Fruit fly (Drosophila melanogaster) whole organism, embryonic: ENCODE results near the gene nAChRbeta1.

Source experiments
- CG10147 ChIP-seq: fragments of 200-800 bp; sonication (Bioruptor generic); optimal IDR thresholded peaks from 2 replicates; lab custom pipeline; 2019; ENCODE audit warnings: missing biosample characterization, mild to moderate bottlenecking, missing genetic modification characterization, moderate library complexity
- CG1024 ChIP-seq: fragments of 200-800 bp; sonication (Bioruptor generic); IDR thresholded peaks from 2 replicates; pipeline ENCODE4 v1.3.6; 2022; ENCODE audit warnings: missing biosample characterization, missing genetic modification characterization
- CG10321 ChIP-seq: fragments of 200-800 bp; sonication (Bioruptor generic); IDR thresholded peaks from 2 replicates; pipeline ENCODE4 v1.3.6; 2022; ENCODE audit warnings: missing biosample characterization, missing genetic modification characterization
- CG10431 ChIP-seq: fragments of 200-800 bp; sonication (Bioruptor generic); optimal IDR thresholded peaks from 3 replicates; lab custom pipeline; 2018; ENCODE audit warnings: missing biosample characterization, mild to moderate bottlenecking, missing genetic modification characterization
- CG12071 ChIP-seq: fragments of 200-800 bp; sonication (Bioruptor generic); optimal IDR thresholded peaks from 3 replicates; lab custom pipeline; 2018; ENCODE audit warnings: missing biosample characterization, mild to moderate bottlenecking, missing genetic modification characterization
- CG13287 ChIP-seq: fragments of 200-800 bp; sonication (Bioruptor generic); IDR thresholded peaks from 2 replicates; pipeline ENCODE4 v1.3.6; 2022; ENCODE audit warnings: missing biosample characterization, missing genetic modification characterization; ENCODE audit not compliant: partially characterized antibody
- CG13624 ChIP-seq: fragments of 200-800 bp; sonication (Bioruptor generic); optimal IDR thresholded peaks from 2 replicates; lab custom pipeline; 2016; ENCODE audit warnings: missing biosample characterization, missing genetic modification characterization
- CG15696 ChIP-seq: fragments of 200-800 bp; sonication (Bioruptor generic); optimal IDR thresholded peaks from 2 replicates; lab custom pipeline; 2019; ENCODE audit warnings: missing biosample characterization, mild to moderate bottlenecking, missing genetic modification characterization, moderate library complexity
- CG18262 ChIP-seq: fragments of 200-800 bp; optimal IDR thresholded peaks from 3 replicates; lab custom pipeline; 2019; ENCODE audit warnings: missing biosample characterization, mild to moderate bottlenecking, missing genetic modification characterization, moderate library complexity
- CG2678 ChIP-seq: fragments of 200-800 bp; sonication (Bioruptor generic); optimal IDR thresholded peaks from 3 replicates; lab custom pipeline; 2019; ENCODE audit warnings: missing biosample characterization, mild to moderate bottlenecking, missing genetic modification characterization, moderate library complexity
- CG30431 ChIP-seq: fragments of 200-800 bp; sonication (Bioruptor generic); optimal IDR thresholded peaks from 2 replicates; lab custom pipeline; 2017; ENCODE audit warnings: missing biosample characterization, missing genetic modification characterization
- CG3065 ChIP-seq: fragments of 200-800 bp; sonication (Bioruptor generic); optimal IDR thresholded peaks from 2 replicates; lab custom pipeline; 2016; ENCODE audit warnings: missing biosample characterization, missing genetic modification characterization
- CG3163 ChIP-seq: fragments of 200-800 bp; sonication (Bioruptor generic); optimal IDR thresholded peaks from 3 replicates; lab custom pipeline; 2016; ENCODE audit warnings: missing biosample characterization, missing genetic modification characterization
- CG4360 ChIP-seq: fragments of 200-800 bp; sonication (Bioruptor generic); IDR thresholded peaks from 2 replicates; pipeline ENCODE4 v1.3.6; 2022; ENCODE audit warnings: missing biosample characterization, missing genetic modification characterization
- CG4617 ChIP-seq: fragments of 200-800 bp; sonication (Bioruptor generic); optimal IDR thresholded peaks from 3 replicates; lab custom pipeline; 2016; ENCODE audit warnings: missing biosample characterization, missing genetic modification characterization, borderline replicate concordance
- CG7987 ChIP-seq: fragments of 200-800 bp; sonication (Bioruptor generic); optimal IDR thresholded peaks from 2 replicates; lab custom pipeline; 2018; ENCODE audit warnings: missing biosample characterization, mild to moderate bottlenecking, missing genetic modification characterization, moderate library complexity
- Dref ChIP-seq: fragments of 200-800 bp; sonication (Bioruptor generic); IDR thresholded peaks from 2 replicates; pipeline ENCODE4 v1.3.6; 2022; ENCODE audit warnings: missing biosample characterization, missing genetic modification characterization
- Ets65A ChIP-seq: fragments of 200-800 bp; sonication (Bioruptor generic); peaks from one replicate; lab custom pipeline; 2016; ENCODE audit warnings: missing biosample characterization, missing genetic modification characterization
- Hr51 ChIP-seq, 2 experiments: fragments of 200-800 bp; sonication (Bioruptor generic); optimal IDR thresholded peaks; 2 replicates in 1 of 2; 3 replicates in 1 of 2; lab custom pipeline; 2016 to 2018; ENCODE audit warnings: missing biosample characterization in 2 of 2, missing genetic modification characterization in 2 of 2, mild to moderate bottlenecking in 1 of 2, moderate library complexity in 1 of 2
- MBD-R2 ChIP-seq: fragments of 200-800 bp; sonication (Bioruptor generic); IDR thresholded peaks from 2 replicates; pipeline ENCODE4 v1.3.6; 2022; ENCODE audit warnings: missing biosample characterization, missing genetic modification characterization
- Mad ChIP-seq: fragments of 200-800 bp; sonication (Bioruptor generic); optimal IDR thresholded peaks from 2 replicates; lab custom pipeline; 2016; ENCODE audit warnings: missing biosample characterization, missing genetic modification characterization
- NC2α ChIP-seq: fragments of 200-800 bp; sonication (Bioruptor generic); optimal IDR thresholded peaks from 2 replicates; lab custom pipeline; 2016; ENCODE audit warnings: missing biosample characterization, missing genetic modification characterization
- Ravus ChIP-seq: fragments of 200-800 bp; sonication (Bioruptor generic); IDR thresholded peaks from 2 replicates; pipeline ENCODE4 v1.3.6; 2022; ENCODE audit warnings: missing biosample characterization, missing genetic modification characterization
- Spps ChIP-seq: fragments of 200-800 bp; sonication (Bioruptor generic); optimal IDR thresholded peaks from 2 replicates; lab custom pipeline; 2018; ENCODE audit warnings: missing biosample characterization, mild to moderate bottlenecking, missing genetic modification characterization
- Sry-β ChIP-seq: fragments of 200-800 bp; sonication (Bioruptor generic); optimal IDR thresholded peaks from 2 replicates; lab custom pipeline; 2018; ENCODE audit warnings: missing biosample characterization, mild to moderate bottlenecking, missing genetic modification characterization, moderate library complexity
- Xrp1 ChIP-seq: fragments of 200-800 bp; sonication (Bioruptor generic); IDR thresholded peaks from 2 replicates; pipeline ENCODE4 v1.3.6; 2022; ENCODE audit warnings: missing biosample characterization, missing genetic modification characterization
- YL-1 ChIP-seq: fragments of 200-800 bp; sonication (Bioruptor generic); optimal IDR thresholded peaks from 3 replicates; lab custom pipeline; 2017; ENCODE audit warnings: missing biosample characterization, mild to moderate bottlenecking, missing genetic modification characterization
- amos ChIP-seq: fragments of 200-800 bp; sonication (Bioruptor generic); IDR thresholded peaks from 2 replicates; pipeline ENCODE4 v1.3.6; 2022; ENCODE audit warnings: missing biosample characterization, missing genetic modification characterization; ENCODE audit not compliant: partially characterized antibody
- bbx ChIP-seq: fragments of 200-800 bp; sonication (Bioruptor generic); IDR thresholded peaks from 2 replicates; pipeline ENCODE4 v1.3.6; 2022; ENCODE audit warnings: missing biosample characterization, missing genetic modification characterization; ENCODE audit not compliant: partially characterized antibody
- bowl ChIP-seq: fragments of 200-800 bp; sonication (Bioruptor generic); IDR thresholded peaks from 2 replicates; pipeline ENCODE4 v1.3.6; 2022; ENCODE audit warnings: missing biosample characterization, missing genetic modification characterization
- chinmo ChIP-seq: fragments of 200-800 bp; sonication (Bioruptor generic); IDR thresholded peaks from 4 replicates; pipeline ENCODE4 v1.3.6; 2022; ENCODE audit warnings: missing biosample characterization, missing genetic modification characterization; ENCODE audit not compliant: partially characterized antibody
- croc ChIP-seq: fragments of 200-800 bp; sonication (Bioruptor generic); conservative IDR thresholded peaks from 3 replicates; pipeline ENCODE4 v1.3.6; 2022; ENCODE audit warnings: missing biosample characterization, missing genetic modification characterization
- crp ChIP-seq, 2 experiments: fragments of 200-800 bp; sonication (Bioruptor generic); optimal IDR thresholded peaks; 2 replicates in 1 of 2; 3 replicates in 1 of 2; lab custom pipeline; 2017; ENCODE audit warnings: missing biosample characterization in 2 of 2, missing genetic modification characterization in 2 of 2, mild to moderate bottlenecking in 1 of 2, moderate library complexity in 1 of 2
- dan ChIP-seq: fragments of 200-800 bp; sonication (Bioruptor generic); IDR thresholded peaks from 2 replicates; pipeline ENCODE4 v1.3.6; 2022; ENCODE audit warnings: missing biosample characterization, missing genetic modification characterization
- fu2 ChIP-seq: fragments of 200-800 bp; sonication (Bioruptor generic); optimal IDR thresholded peaks from 2 replicates; lab custom pipeline; 2016; ENCODE audit warnings: missing biosample characterization, missing genetic modification characterization
- kay ChIP-seq: fragments of 200-800 bp; sonication (Bioruptor generic); optimal IDR thresholded peaks from 2 replicates; lab custom pipeline; 2016; ENCODE audit warnings: missing biosample characterization, missing genetic modification characterization
- mld ChIP-seq: fragments of 200-800 bp; sonication (Bioruptor generic); IDR thresholded peaks from 3 replicates; pipeline ENCODE4 v1.3.6; 2022; ENCODE audit warnings: missing biosample characterization, missing genetic modification characterization; ENCODE audit not compliant: partially characterized antibody
- prd ChIP-seq, 3 experiments: fragments of >200 bp in 2 of 3; fragments of 200-800 bp in 1 of 3; sonication (Bioruptor generic) in 1 of 3; optimal IDR thresholded peaks in 2 of 3; IDR thresholded peaks in 1 of 3; 2 replicates in 2 of 3; 3 replicates in 1 of 3; pipeline versions ENCODE4 v1.3.6 to Lab custom; 2017 to 2022; ENCODE audit warnings: missing biosample characterization in 1 of 3, missing genetic modification characterization in 1 of 3
- pum ChIP-seq: fragments of 200-800 bp; sonication (Bioruptor generic); optimal IDR thresholded peaks from 2 replicates; lab custom pipeline; 2016; ENCODE audit warnings: missing biosample characterization, missing genetic modification characterization
- rib ChIP-seq: fragments of 200-800 bp; sonication (Bioruptor generic); IDR thresholded peaks from 2 replicates; pipeline ENCODE4 v1.3.6; 2022; ENCODE audit warnings: missing biosample characterization, missing genetic modification characterization
- sens ChIP-seq: fragments of 200-800 bp; sonication (Bioruptor generic); peaks from one replicate; lab custom pipeline; 2016; ENCODE audit warnings: missing biosample characterization, missing genetic modification characterization
- sob ChIP-seq: fragments of 200-800 bp; sonication (Bioruptor generic); IDR thresholded peaks from 2 replicates; pipeline ENCODE4 v1.3.6; 2022; ENCODE audit warnings: missing biosample characterization, missing genetic modification characterization
- stc ChIP-seq: fragments of 200-800 bp; sonication (Bioruptor generic); IDR thresholded peaks from 2 replicates; pipeline ENCODE4 v1.3.6; 2022; ENCODE audit warnings: missing biosample characterization, missing genetic modification characterization
- tgo ChIP-seq: fragments of 200-800 bp; sonication (Bioruptor generic); IDR thresholded peaks from 3 replicates; pipeline ENCODE4 v1.3.6; 2022; ENCODE audit warnings: missing biosample characterization, missing genetic modification characterization
- toy ChIP-seq: fragments of 200-800 bp; sonication (Bioruptor generic); IDR thresholded peaks from 2 replicates; pipeline ENCODE4 v1.3.6; 2022; ENCODE audit warnings: missing biosample characterization, missing genetic modification characterization
- vfl ChIP-seq: fragments of 200-800 bp; sonication (Bioruptor generic); optimal IDR thresholded peaks from 2 replicates; lab custom pipeline; 2016; ENCODE audit warnings: missing biosample characterization, missing genetic modification characterization
- zen ChIP-seq: fragments of 200-800 bp; sonication (Bioruptor generic); optimal IDR thresholded peaks from 3 replicates; lab custom pipeline; 2018; ENCODE audit warnings: missing biosample characterization, mild to moderate bottlenecking, missing genetic modification characterization, moderate library complexity
- zf30C ChIP-seq: fragments of 200-800 bp; sonication (Bioruptor generic); optimal IDR thresholded peaks from 3 replicates; lab custom pipeline; 2018; ENCODE audit warnings: missing biosample characterization, mild to moderate bottlenecking, missing genetic modification characterization

Gene nAChRbeta1

DNA sequence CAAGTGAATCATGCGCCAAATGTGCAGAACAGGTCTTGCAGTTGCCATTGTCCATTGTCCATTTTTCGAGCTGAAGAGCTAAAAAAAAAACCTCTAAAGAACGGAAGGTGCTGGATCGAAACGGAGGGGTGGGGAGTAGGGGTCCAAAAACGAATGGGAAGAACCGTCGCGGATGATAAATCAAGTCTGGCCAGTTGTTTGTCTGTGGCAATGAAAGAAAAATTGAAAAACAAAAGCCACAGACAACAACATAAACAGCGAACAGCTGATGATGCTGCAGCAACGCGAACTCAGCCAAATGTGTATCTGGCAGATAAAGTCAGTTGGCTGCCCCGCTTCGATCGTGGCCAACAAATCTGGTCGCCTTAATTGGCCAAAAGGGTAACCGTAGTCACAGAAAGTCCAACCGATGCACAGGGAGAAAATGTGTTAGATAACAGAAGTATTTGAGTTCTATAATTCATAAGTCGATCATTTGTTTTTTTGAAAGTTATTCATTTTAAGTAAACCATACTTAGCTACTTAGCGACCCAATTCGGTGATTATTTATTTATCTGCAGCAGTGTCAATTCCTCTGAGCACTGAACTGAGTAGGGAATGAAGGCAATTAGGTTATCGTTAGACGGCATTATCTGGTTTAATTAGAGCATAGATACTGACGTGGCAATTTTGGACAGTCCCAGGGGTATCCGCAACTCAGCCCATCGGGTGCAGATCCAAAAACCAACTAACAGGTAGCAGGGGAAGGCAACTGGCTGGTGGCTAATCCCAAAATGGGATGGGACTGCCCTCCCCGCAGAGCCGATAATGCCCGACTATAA, 20.6 kb upstream of the nAChRbeta1 start (continued):
- TF ChIP-seq CG12071 (GFP tag; lab: Kevin White, UChicago) = no peak
- no peak for TF ChIP-seq croc (GFP tag; lab: Robert Waterston, UW)
- no peak for TF ChIP-seq Mad
- no peak for TF ChIP-seq CG10431 (GFP tag; lab: Kevin White, UChicago)
- no peak for TF ChIP-seq MBD-R2 (GFP tag; lab: Robert Waterston, UW)
- no peak for TF ChIP-seq toy (GFP tag; lab: Robert Waterston, UW)
- TF ChIP-seq rib (GFP tag; lab: Robert Waterston, UW) = no peak
- TF ChIP-seq fu2 (GFP tag; lab: Kevin White, UChicago) = no peak
- peak; percentile 77 for TF ChIP-seq sens (GFP tag; lab: Kevin White, UChicago)
- TF ChIP-seq prd (optimal IDR thresholded peaks at IDR 0.05; lab: Kevin White, UChicago) = no peak
- TF ChIP-seq prd (GFP tag; IDR thresholded peaks at IDR 0.05; lab: Robert Waterston, UW) = 0 out of 3 replicates have a peak, but pooled peaks have one; percentile 22
- no peak for TF ChIP-seq Spps (tag; lab: Kevin White, UChicago)
- TF ChIP-seq NC2α (GFP tag; lab: Kevin White, UChicago) = no peak
- TF ChIP-seq stc (GFP tag; lab: Robert Waterston, UW) = no peak
- no peak for TF ChIP-seq CG30431 (GFP tag; lab: Kevin White, UChicago)
- 0 out of 4 replicates have a peak, but pooled peaks have one; percentile 65 for TF ChIP-seq chinmo
- TF ChIP-seq bbx (GFP tag; lab: Robert Waterston, UW) = no peak
- TF ChIP-seq bowl (GFP tag; lab: Robert Waterston, UW) = no peak
- TF ChIP-seq CG7987 (GFP tag; lab: Kevin White, UChicago) = no peak
- TF ChIP-seq vfl (GFP tag; lab: Kevin White, UChicago) = no peak
- no peak for TF ChIP-seq CG13624 (GFP tag; lab: Kevin White, UChicago)
- TF ChIP-seq CG4617 (GFP tag; lab: Kevin White, UChicago) = no peak
- TF ChIP-seq kay (GFP tag; lab: Kevin White, UChicago) = no peak
- no peak for TF ChIP-seq Xrp1 (GFP tag; lab: Robert Waterston, UW)
- peak; percentile 5 for TF ChIP-seq zf30C (GFP tag; lab: Kevin White, UChicago)
- TF ChIP-seq Dref = no peak
- no peak for TF ChIP-seq amos
- TF ChIP-seq Sry-β = no peak
- TF ChIP-seq CG18262 (tag; lab: Kevin White, UChicago) = no peak
- no peak for TF ChIP-seq CG2678
- no peak for TF ChIP-seq CG13287 (GFP tag; lab: Robert Waterston, UW)
- no peak for TF ChIP-seq CG3163 (GFP tag; lab: Kevin White, UChicago)
- no peak for TF ChIP-seq pum (GFP tag; lab: Kevin White, UChicago)
- no peak for TF ChIP-seq CG10321 (GFP tag; lab: Robert Waterston, UW)
- TF ChIP-seq mld = no peak
- 0 out of 2 replicates have a peak, but pooled peaks have one; percentile 16 for TF ChIP-seq CG4360 (GFP tag; lab: Robert Waterston, UW)
- TF ChIP-seq Ets65A (GFP tag; lab: Kevin White, UChicago) = no peak
- TF ChIP-seq CG1024 (GFP tag; lab: Robert Waterston, UW) = no peak
- no peak for TF ChIP-seq CG10147 (GFP tag; lab: Kevin White, UChicago)
- no peak for TF ChIP-seq CG3065 (GFP tag; lab: Kevin White, UChicago)
- peak in 1 of 2 experiments; percentile 0 for TF ChIP-seq crp (GFP tag; optimal IDR thresholded peaks at IDR 0.05; lab: Kevin White, UChicago)
- no peak for TF ChIP-seq tgo (GFP tag; lab: Robert Waterston, UW)
- TF ChIP-seq CG15696 = no peak
- peak; percentile 93 for TF ChIP-seq zen (tag; lab: Kevin White, UChicago)
- TF ChIP-seq YL-1 (GFP tag; lab: Kevin White, UChicago) = no peak
- TF ChIP-seq Hr51 (GFP tag; optimal IDR thresholded peaks at IDR 0.05; lab: Kevin White, UChicago) = no peak
- no peak for TF ChIP-seq dan (GFP tag; lab: Robert Waterston, UW)
- no peak for TF ChIP-seq sob (GFP tag; lab: Robert Waterston, UW)
- no peak for TF ChIP-seq Ravus (GFP tag; lab: Robert Waterston, UW)
